Fruit fly (Drosophila melanogaster): ENCODE measurements around the gene phu.

phu gene

DNA sequence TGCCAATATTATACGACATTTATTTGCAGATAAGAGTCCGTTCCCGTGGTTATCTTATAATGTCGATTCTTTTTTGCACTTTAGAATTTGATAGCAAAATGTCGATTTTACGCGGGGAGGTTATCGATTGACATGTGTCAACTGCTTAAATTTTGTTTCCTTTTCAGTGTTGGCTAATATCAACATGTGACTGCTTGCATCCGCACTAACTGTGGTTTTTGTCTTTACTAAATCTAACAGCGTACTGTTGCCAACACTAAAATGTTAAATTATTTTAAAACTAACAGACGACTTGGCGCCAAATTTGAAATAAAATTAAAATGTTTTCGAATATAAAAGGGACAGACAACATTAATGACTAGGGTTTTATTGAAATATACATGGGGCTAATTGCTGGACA, 2.1 kb downstream of the phu start (continued):
- TF ChIP-seq grau (tag; optimal IDR thresholded peaks at IDR 0.05) (peak; percentile 69), CG12104 (GFP tag; optimal IDR thresholded peaks at IDR 0.05) (no peak), Ptx1 (GFP tag; IDR thresholded peaks at IDR 0.05) (peak; percentile 76), tx (GFP tag; optimal IDR thresholded peaks at IDR 0.05) (peak; percentile 78), chn (GFP tag; optimal IDR thresholded peaks at IDR 0.05) (peak; percentile 67), bowl (GFP tag; IDR thresholded peaks at IDR 0.05) (no peak), slp2 (GFP tag; optimal IDR thresholded peaks at IDR 0.05) (peak; percentile 4), B-H1 (GFP tag; IDR thresholded peaks at IDR 0.05) (no peak), row (GFP tag; IDR thresholded peaks at IDR 0.05) (peak; percentile 9; the same call in 1 of the 3 replicates), bcd (GFP tag; optimal IDR thresholded peaks at IDR 0.05) (peak; percentile 74), caup (GFP tag; optimal IDR thresholded peaks at IDR 0.05; ENCODE audit: severe bottlenecking) (peak; percentile 74), CG15479 (GFP tag; optimal IDR thresholded peaks at IDR 0.05) (no peak), pb (GFP tag; optimal IDR thresholded peaks at IDR 0.05) (peak; percentile 58), CG11247 (GFP tag; IDR thresholded peaks at IDR 0.05) (peak; percentile 73), CG14667 (GFP tag; IDR thresholded peaks at IDR 0.05) (no peak), Nf-YB (GFP tag; optimal IDR thresholded peaks at IDR 0.05) (peak; percentile 30), CG10654 (GFP tag; optimal IDR thresholded peaks at IDR 0.05) (peak; percentile 50), psq (GFP tag; optimal IDR thresholded peaks at IDR 0.05) (peak; percentile 44), CG12769 (tag; optimal IDR thresholded peaks at IDR 0.05) (peak; percentile 77), nerfin-2 (GFP tag; IDR thresholded peaks at IDR 0.05; ENCODE audit: partially characterized antibody) (peak; percentile 67; the same call in 1 of the 2 replicates), Drgx (GFP tag; IDR thresholded peaks at IDR 0.05) (no peak), chif (GFP tag; optimal IDR thresholded peaks at IDR 0.05) (peak; percentile 30 to 62), CG7963 (GFP tag; IDR thresholded peaks at IDR 0.05; ENCODE audit: partially characterized antibody) (peak; percentile 42; the same call in 2 of the 3 replicates), Mes4 (GFP tag; optimal IDR thresholded peaks at IDR 0.05) (peak; percentile 46), Hmx (GFP tag; optimal IDR thresholded peaks at IDR 0.05) (peak; percentile 5), CG11093 (GFP tag; IDR thresholded peaks at IDR 0.05) (no peak), az2 (GFP tag; optimal IDR thresholded peaks at IDR 0.05) (peak; percentile 50), jing (GFP tag; optimal IDR thresholded peaks at IDR 0.05) (peak; percentile 44), mld (GFP tag; IDR thresholded peaks at IDR 0.05; ENCODE audit: partially characterized antibody) (peak; percentile 36; the same call in 1 of the 3 replicates), CG8089 (GFP tag; optimal IDR thresholded peaks at IDR 0.05) (peak; percentile 28), tio (GFP tag; optimal IDR thresholded peaks at IDR 0.05) (no peak), CG17328 (GFP tag; IDR thresholded peaks at IDR 0.05) (no peak), CG9727 (GFP tag; optimal IDR thresholded peaks at IDR 0.05) (peak; percentile 32), HLH4C (GFP tag; IDR thresholded peaks at IDR 0.05; ENCODE audit: partially characterized antibody) (peak; percentile 80), CG5953 (GFP tag; IDR thresholded peaks at IDR 0.05) (no peak), run (tag; optimal IDR thresholded peaks at IDR 0.05) (peak; percentile 9), CG7987 (GFP tag; optimal IDR thresholded peaks at IDR 0.05) (peak; percentile 59), crp (GFP tag; optimal IDR thresholded peaks at IDR 0.05) (peak in 1 of 2 experiments; percentile 3), TFAM (GFP tag; optimal IDR thresholded peaks at IDR 0.05) (no peak), dan (GFP tag; IDR thresholded peaks at IDR 0.05) (no peak), CG12299 (tag; optimal IDR thresholded peaks at IDR 0.05) (peak; percentile 17), lola (GFP tag; optimal IDR thresholded peaks at IDR 0.05) (peak in 1 of 3 experiments; percentile 27), fd64A (GFP tag; optimal IDR thresholded peaks at IDR 0.05) (no peak), ranshi (GFP tag; IDR thresholded peaks at IDR 0.05) (no peak; the same call in 1 of the 2 replicates), Mad (GFP tag; optimal IDR thresholded peaks at IDR 0.05) (peak; percentile 42), CG33557 (GFP tag; optimal IDR thresholded peaks at IDR 0.05) (no peak), CG6683 (GFP tag; optimal IDR thresholded peaks at IDR 0.05) (no peak)
